Worm (Caenorhabditis elegans): ENCODE data around the gene W02D7.5.

- TF ChIP-seq dao-5 (tag; optimal IDR thresholded peaks at IDR 0.05) (no peak), W03F9.2 (tag; optimal IDR thresholded peaks at IDR 0.05) (no peak)
Measured at ce11 chrV:8278830-8279229, 20.2 kb downstream of the W02D7.5 start, which contains the start of gene str-136.

All from whole organism, L4/young adult.